Worm (Caenorhabditis elegans): ENCODE data around the gene C10G8.4.

- TF ChIP-seq nhr-76 (tag; optimal IDR thresholded peaks at IDR 0.05) (no peak), nhr-12 (tag; optimal IDR thresholded peaks at IDR 0.05) (no peak), sea-2 (GFP tag; optimal IDR thresholded peaks at IDR 0.05) (no peak), aly-2 (tag; optimal IDR thresholded peaks at IDR 0.05) (no peak), ceh-82 (tag; optimal IDR thresholded peaks at IDR 0.05) (no peak), snpc-4 (tag; optimal IDR thresholded peaks at IDR 0.05) (no peak), nhr-237 (tag; optimal IDR thresholded peaks at IDR 0.05) (no peak), ama-1 (optimal IDR thresholded peaks at IDR 0.05) (no peak)
Observed at ce11 chrV:5301226-5301625, 10.5 kb upstream of the C10G8.4 start.
